Worm (Caenorhabditis elegans) whole organism, L3 larva: ENCODE measurements around the gene T10D4.14.

Experiments used
- elt-1 ChIP-seq: fragments of 150-350 bp; optimal IDR thresholded peaks from 2 replicates; lab custom pipeline; 2014; ENCODE audit warnings: missing biosample characterization, missing genetic modification characterization
- elt-2 ChIP-seq: sonication (generic microtip); optimal IDR thresholded peaks from 2 replicates; lab custom pipeline; 2016; ENCODE audit warnings: missing genetic modification reagents, mild to moderate bottlenecking, missing genetic modification characterization, missing compliant biosample characterization
- lin-39 ChIP-seq: fragments of 150-350 bp; optimal IDR thresholded peaks from 2 replicates; lab custom pipeline; 2018; ENCODE audit warnings: missing biosample characterization, missing genetic modification reagents, missing genetic modification characterization
- nfya-1 ChIP-seq: sonication (generic microtip); optimal IDR thresholded peaks from 2 replicates; lab custom pipeline; 2017; ENCODE audit warnings: missing genetic modification characterization, mild to moderate bottlenecking, missing compliant biosample characterization, antibody characterized with exemption, moderate library complexity; ENCODE audit not compliant: insufficient read depth
- nhr-77 ChIP-seq: fragments of 150-350 bp; optimal IDR thresholded peaks from 2 replicates; lab custom pipeline; 2014; ENCODE audit warnings: missing biosample characterization, missing genetic modification characterization

ce11 chrII:3148404-3148803, 3.1 kb downstream of the T10D4.14 start:
- TF ChIP-seq elt-2 (tag; lab: Kevin White, UChicago) (no peak), lin-39 (tag; lab: Kevin White, UChicago) (no peak), elt-1 (tag; lab: Kevin White, UChicago) (no peak), nhr-77 (tag; lab: Kevin White, UChicago) (no peak), nfya-1 (tag; lab: Kevin White, UChicago) (no peak)
